Fruit fly (Drosophila melanogaster) whole organism, embryonic: ENCODE results near the gene CG34258.

Experiments used
- Asciz ChIP-seq: fragments of 200-800 bp; sonication (Bioruptor generic); optimal IDR thresholded peaks from 2 replicates; lab custom pipeline; 2017; ENCODE audit warnings: missing biosample characterization, mild to moderate bottlenecking, missing genetic modification characterization, missing genetic modification reagents
- B-H2 ChIP-seq: fragments of 200-800 bp; sonication (Bioruptor generic); optimal IDR thresholded peaks from 2 replicates; lab custom pipeline; 2018; ENCODE audit warnings: missing biosample characterization, mild to moderate bottlenecking, missing genetic modification characterization
- C15 ChIP-seq: fragments of 200-800 bp; sonication (Bioruptor generic); IDR thresholded peaks from 3 replicates; pipeline ENCODE4 v1.3.6; 2022; ENCODE audit warnings: missing biosample characterization, missing genetic modification characterization
- CG10565 ChIP-seq: fragments of 200-800 bp; sonication (Bioruptor generic); optimal IDR thresholded peaks from 3 replicates; lab custom pipeline; 2016; ENCODE audit warnings: missing biosample characterization, mild to moderate bottlenecking, missing genetic modification characterization
- CG10979 ChIP-seq: fragments of 200-800 bp; sonication (Bioruptor generic); optimal IDR thresholded peaks from 2 replicates; lab custom pipeline; 2018; ENCODE audit warnings: missing biosample characterization, mild to moderate bottlenecking, missing genetic modification characterization, moderate library complexity
- CG11398 ChIP-seq: fragments of 200-800 bp; sonication (Bioruptor generic); optimal IDR thresholded peaks from 2 replicates; lab custom pipeline; 2016; ENCODE audit warnings: missing biosample characterization, missing genetic modification characterization
- CG11504 ChIP-seq: fragments of 200-800 bp; sonication (Bioruptor generic); optimal IDR thresholded peaks from 3 replicates; lab custom pipeline; 2019; ENCODE audit warnings: missing biosample characterization, mild to moderate bottlenecking, missing genetic modification characterization, moderate library complexity
- CG13296 ChIP-seq: fragments of 200-800 bp; sonication (Bioruptor generic); optimal IDR thresholded peaks from 3 replicates; lab custom pipeline; 2018; ENCODE audit warnings: missing biosample characterization, mild to moderate bottlenecking, missing genetic modification characterization
- CG13624 ChIP-seq: fragments of 200-800 bp; sonication (Bioruptor generic); optimal IDR thresholded peaks from 2 replicates; lab custom pipeline; 2016; ENCODE audit warnings: missing biosample characterization, missing genetic modification characterization
- CG2199 ChIP-seq: fragments of 200-800 bp; sonication (Bioruptor generic); IDR thresholded peaks from 3 replicates; pipeline ENCODE4 v1.3.6; 2022; ENCODE audit warnings: missing biosample characterization, missing genetic modification characterization
- CG3065 ChIP-seq: fragments of 200-800 bp; sonication (Bioruptor generic); optimal IDR thresholded peaks from 2 replicates; lab custom pipeline; 2016; ENCODE audit warnings: missing biosample characterization, missing genetic modification characterization
- CG4820 ChIP-seq: fragments of 200-800 bp; sonication (Bioruptor generic); optimal IDR thresholded peaks from 3 replicates; lab custom pipeline; 2016; ENCODE audit warnings: missing biosample characterization, missing genetic modification characterization
- CG8478 ChIP-seq: fragments of >200 bp; optimal IDR thresholded peaks from 2 replicates; lab custom pipeline; 2018
- CG8765 ChIP-seq: fragments of 200-800 bp; sonication (Bioruptor generic); IDR thresholded peaks from 2 replicates; pipeline ENCODE4 v1.3.6; 2022; ENCODE audit warnings: missing biosample characterization, missing genetic modification characterization
- Chrac-16 ChIP-seq: fragments of 200-800 bp; sonication (Bioruptor generic); optimal IDR thresholded peaks from 3 replicates; lab custom pipeline; 2016; ENCODE audit warnings: missing biosample characterization, missing genetic modification characterization
- Dref ChIP-seq: fragments of 200-800 bp; sonication (Bioruptor generic); IDR thresholded peaks from 2 replicates; pipeline ENCODE4 v1.3.6; 2022; ENCODE audit warnings: missing biosample characterization, missing genetic modification characterization
- Fer3 ChIP-seq: fragments of 200-800 bp; sonication (Bioruptor generic); optimal IDR thresholded peaks from 2 replicates; lab custom pipeline; 2018; ENCODE audit warnings: missing biosample characterization, mild to moderate bottlenecking, missing genetic modification characterization, moderate library complexity
- Hey ChIP-seq: fragments of 200-800 bp; sonication (Bioruptor generic); optimal IDR thresholded peaks from 3 replicates; lab custom pipeline; 2018; ENCODE audit warnings: missing biosample characterization, mild to moderate bottlenecking, missing genetic modification characterization
- Lim3 ChIP-seq: fragments of 200-800 bp; sonication (Bioruptor generic); IDR thresholded peaks from 2 replicates; pipeline ENCODE4 v1.3.6; 2022; ENCODE audit warnings: missing biosample characterization, missing genetic modification characterization
- Mad ChIP-seq: fragments of 200-800 bp; sonication (Bioruptor generic); optimal IDR thresholded peaks from 2 replicates; lab custom pipeline; 2016; ENCODE audit warnings: missing biosample characterization, missing genetic modification characterization
- Meics ChIP-seq: fragments of 200-800 bp; sonication (Bioruptor generic); optimal IDR thresholded peaks from 2 replicates; lab custom pipeline; 2017; ENCODE audit warnings: missing biosample characterization, mild to moderate bottlenecking, missing genetic modification characterization
- NfI ChIP-seq: fragments of 200-800 bp; sonication (Bioruptor generic); optimal IDR thresholded peaks from 3 replicates; lab custom pipeline; 2018; ENCODE audit warnings: missing biosample characterization, mild to moderate bottlenecking, missing genetic modification characterization, moderate library complexity
- Trl ChIP-seq, 3 experiments: fragments of >200 bp in 2 of 3; fragments of 200-800 bp in 1 of 3; sonication (Bioruptor generic) in 1 of 3; optimal IDR thresholded peaks; 2 replicates in 1 of 3; 3 replicates in 2 of 3; lab custom pipeline; 2016 to 2017; ENCODE audit warnings: missing biosample characterization in 1 of 3, missing genetic modification characterization in 1 of 3
- Vsx1 ChIP-seq: fragments of 200-800 bp; sonication (Bioruptor generic); optimal IDR thresholded peaks from 2 replicates; lab custom pipeline; 2017; ENCODE audit warnings: missing biosample characterization, mild to moderate bottlenecking, missing genetic modification characterization, missing genetic modification reagents
- ash1 ChIP-seq: fragments of 200-800 bp; sonication (Bioruptor generic); optimal IDR thresholded peaks from 2 replicates; lab custom pipeline; 2018; ENCODE audit warnings: missing biosample characterization, mild to moderate bottlenecking, missing genetic modification characterization
- caup ChIP-seq: fragments of 200-800 bp; sonication (Bioruptor generic); optimal IDR thresholded peaks from 3 replicates; lab custom pipeline; 2017; ENCODE audit warnings: missing biosample characterization, mild to moderate bottlenecking, missing genetic modification characterization, moderate library complexity; ENCODE audit not compliant: severe bottlenecking
- corto ChIP-seq: fragments of 200-800 bp; sonication (Bioruptor generic); optimal IDR thresholded peaks from 2 replicates; lab custom pipeline; 2016; ENCODE audit warnings: missing biosample characterization, mild to moderate bottlenecking, missing genetic modification characterization, moderate library complexity
- croc ChIP-seq: fragments of 200-800 bp; sonication (Bioruptor generic); conservative IDR thresholded peaks from 3 replicates; pipeline ENCODE4 v1.3.6; 2022; ENCODE audit warnings: missing biosample characterization, missing genetic modification characterization
- disco-r ChIP-seq: fragments of 200-800 bp; sonication (Bioruptor generic); optimal IDR thresholded peaks from 2 replicates; lab custom pipeline; 2016; ENCODE audit warnings: missing biosample characterization, missing genetic modification characterization
- dmrt99B ChIP-seq: fragments of 200-800 bp; sonication (Bioruptor generic); optimal IDR thresholded peaks from 2 replicates; lab custom pipeline; 2018; ENCODE audit warnings: missing biosample characterization, mild to moderate bottlenecking, missing genetic modification characterization, moderate library complexity
- ems ChIP-seq: fragments of 200-800 bp; sonication (Bioruptor generic); optimal IDR thresholded peaks from 3 replicates; lab custom pipeline; 2016; ENCODE audit warnings: missing biosample characterization, missing genetic modification characterization
- fd102C ChIP-seq: fragments of 200-800 bp; sonication (Bioruptor generic); optimal IDR thresholded peaks from 2 replicates; lab custom pipeline; 2018; ENCODE audit warnings: missing biosample characterization, mild to moderate bottlenecking, missing genetic modification characterization, moderate library complexity
- fd64A ChIP-seq: fragments of 200-800 bp; sonication (Bioruptor generic); optimal IDR thresholded peaks from 3 replicates; lab custom pipeline; 2018; ENCODE audit warnings: missing biosample characterization, mild to moderate bottlenecking, missing genetic modification characterization
- ftz-f1 ChIP-seq: fragments of 200-800 bp; sonication (Bioruptor generic); optimal IDR thresholded peaks from 2 replicates; lab custom pipeline; 2016; ENCODE audit warnings: missing biosample characterization, missing genetic modification characterization
- gro ChIP-seq: fragments of 200-800 bp; sonication (Bioruptor generic); optimal IDR thresholded peaks from 2 replicates; lab custom pipeline; 2016; ENCODE audit warnings: missing biosample characterization, missing genetic modification characterization
- ind ChIP-seq: fragments of 200-800 bp; sonication (Bioruptor generic); optimal IDR thresholded peaks from 3 replicates; lab custom pipeline; 2016; ENCODE audit warnings: missing biosample characterization, missing genetic modification characterization
- jumu ChIP-seq: fragments of 200-800 bp; sonication (Bioruptor generic); optimal IDR thresholded peaks from 3 replicates; lab custom pipeline; 2016; ENCODE audit warnings: missing biosample characterization, missing genetic modification characterization
- lilli ChIP-seq: fragments of 200-800 bp; sonication (Bioruptor generic); optimal IDR thresholded peaks from 3 replicates; lab custom pipeline; 2016; ENCODE audit warnings: missing biosample characterization, missing genetic modification characterization
- lov ChIP-seq, 2 experiments: fragments of 200-800 bp in 1 of 2; fragments of >200 bp in 1 of 2; sonication (Bioruptor generic) in 1 of 2; IDR thresholded peaks in 1 of 2; optimal IDR thresholded peaks in 1 of 2; 2 replicates in 1 of 2; 3 replicates in 1 of 2; pipeline versions ENCODE4 v1.3.6 to Lab custom; 2017 to 2022; ENCODE audit warnings: missing biosample characterization in 1 of 2, missing genetic modification characterization in 1 of 2
- pfk ChIP-seq: fragments of 200-800 bp; sonication (Bioruptor generic); optimal IDR thresholded peaks from 2 replicates; lab custom pipeline; 2018; ENCODE audit warnings: missing biosample characterization, mild to moderate bottlenecking, missing genetic modification characterization, moderate library complexity
- pzg ChIP-seq: fragments of 200-800 bp; sonication (Bioruptor generic); optimal IDR thresholded peaks from 3 replicates; lab custom pipeline; 2018; ENCODE audit warnings: missing biosample characterization, mild to moderate bottlenecking, missing genetic modification characterization, moderate library complexity
- row ChIP-seq: fragments of 200-800 bp; sonication (Bioruptor generic); IDR thresholded peaks from 3 replicates; pipeline ENCODE4 v1.3.6; 2022; ENCODE audit warnings: missing biosample characterization, missing genetic modification characterization
- sc ChIP-seq, 3 experiments: fragments of >200 bp in 2 of 3; fragments of 200-800 bp in 1 of 3; sonication (Bioruptor generic) in 1 of 3; optimal IDR thresholded peaks; 2 replicates in 2 of 3; 3 replicates in 1 of 3; lab custom pipeline; 2017; ENCODE audit warnings: mild to moderate bottlenecking in 1 of 3, missing biosample characterization in 1 of 3, missing genetic modification characterization in 1 of 3, missing genetic modification reagents in 1 of 3
- ssp ChIP-seq: fragments of 200-800 bp; sonication (Bioruptor generic); IDR thresholded peaks from 2 replicates; pipeline ENCODE4 v1.3.6; 2022; ENCODE audit warnings: missing biosample characterization, missing genetic modification characterization
- toy ChIP-seq: fragments of 200-800 bp; sonication (Bioruptor generic); IDR thresholded peaks from 2 replicates; pipeline ENCODE4 v1.3.6; 2022; ENCODE audit warnings: missing biosample characterization, missing genetic modification characterization
- trh ChIP-seq: fragments of 200-800 bp; sonication (Bioruptor generic); optimal IDR thresholded peaks from 2 replicates; lab custom pipeline; 2016; ENCODE audit warnings: missing biosample characterization, missing genetic modification characterization
- tx ChIP-seq: fragments of 200-800 bp; sonication (Bioruptor generic); optimal IDR thresholded peaks from 2 replicates; lab custom pipeline; 2016; ENCODE audit warnings: missing biosample characterization, missing genetic modification characterization
- unpg ChIP-seq: fragments of 200-800 bp; sonication (Bioruptor generic); optimal IDR thresholded peaks from 3 replicates; lab custom pipeline; 2018; ENCODE audit warnings: missing biosample characterization, mild to moderate bottlenecking, missing genetic modification characterization, moderate library complexity
- vvl ChIP-seq: fragments of 200-800 bp; sonication (Bioruptor generic); IDR thresholded peaks from 2 replicates; pipeline ENCODE4 v1.3.6; 2022; ENCODE audit warnings: missing biosample characterization, missing genetic modification characterization

Gene CG34258

dm6 chr3L:19928435-19929011 is 23.2 kb downstream of the CG34258 start, which contains the start of the genes CG8004 and RhoGDI (continued):
- TF ChIP-seq NfI (GFP tag; lab: Kevin White, UChicago) (peak; percentile 54), Hey (no peak), CG13296 (GFP tag; lab: Kevin White, UChicago) (peak; percentile 2), CG11504 (tag; lab: Kevin White, UChicago) (peak; percentile 67), Asciz (GFP tag; lab: Kevin White, UChicago) (no peak), CG8765 (GFP tag; lab: Robert Waterston, UW) (no peak), CG4820 (GFP tag; lab: Kevin White, UChicago) (peak; percentile 53), Chrac-16 (GFP tag; lab: Kevin White, UChicago) (peak; percentile 66), ftz-f1 (GFP tag; lab: Kevin White, UChicago) (peak; percentile 14), pfk (no peak), Vsx1 (GFP tag; lab: Kevin White, UChicago) (no peak), jumu (GFP tag; lab: Kevin White, UChicago) (peak; percentile 66), lov (optimal IDR thresholded peaks at IDR 0.05; lab: Kevin White, UChicago) (no peak), lov (GFP tag; IDR thresholded peaks at IDR 0.05; lab: Robert Waterston, UW) (0 out of 3 replicates have a peak, but pooled peaks have one; percentile 17), Dref (GFP tag; lab: Robert Waterston, UW) (no peak), caup (GFP tag; lab: Kevin White, UChicago) (peak; percentile 29), corto (GFP tag; lab: Kevin White, UChicago) (no peak), CG11398 (GFP tag; lab: Kevin White, UChicago) (peak; percentile 44), Meics (GFP tag; lab: Kevin White, UChicago) (peak; percentile 49), lilli (GFP tag; lab: Kevin White, UChicago) (peak; percentile 86), ind (GFP tag; lab: Kevin White, UChicago) (peak; percentile 69), Mad (GFP tag; lab: Kevin White, UChicago) (peak; percentile 73), CG13624 (GFP tag; lab: Kevin White, UChicago) (peak; percentile 71), Lim3 (no peak), CG3065 (GFP tag; lab: Kevin White, UChicago) (no peak), fd64A (GFP tag; lab: Kevin White, UChicago) (no peak), Trl (optimal IDR thresholded peaks at IDR 0.05; lab: Kevin White, UChicago) (no peak), Trl (GFP tag; optimal IDR thresholded peaks at IDR 0.05; lab: Kevin White, UChicago) (peak; percentile 77), croc (GFP tag; lab: Robert Waterston, UW) (peak; percentile 29; the same call in 1 of the 3 replicates), gro (GFP tag; lab: Kevin White, UChicago) (peak; percentile 62), pzg (GFP tag; lab: Kevin White, UChicago) (peak; percentile 84), dmrt99B (tag; lab: Kevin White, UChicago) (peak; percentile 37), CG10565 (GFP tag; lab: Kevin White, UChicago) (no peak), B-H2 (GFP tag; lab: Kevin White, UChicago) (peak; percentile 73), CG8478 (no peak), C15 (0 out of 3 replicates have a peak, but pooled peaks have one; percentile 19), trh (GFP tag; lab: Kevin White, UChicago) (peak; percentile 35), ems (GFP tag; lab: Kevin White, UChicago) (peak; percentile 75), fd102C (GFP tag; lab: Kevin White, UChicago) (no peak), ssp (GFP tag; lab: Robert Waterston, UW) (peak; percentile 88), disco-r (GFP tag; lab: Kevin White, UChicago) (peak; percentile 35), CG10979 (tag; lab: Kevin White, UChicago) (peak; percentile 40), sc (optimal IDR thresholded peaks at IDR 0.05; lab: Kevin White, UChicago) (no peak), sc (GFP tag; optimal IDR thresholded peaks at IDR 0.05; lab: Kevin White, UChicago) (no peak), toy (GFP tag; lab: Robert Waterston, UW) (no peak), row (GFP tag; lab: Robert Waterston, UW) (peak; percentile 81), ash1 (GFP tag; lab: Kevin White, UChicago) (no peak), vvl (GFP tag; lab: Robert Waterston, UW) (peak; percentile 76), unpg (GFP tag; lab: Kevin White, UChicago) (peak; percentile 68), tx (peak; percentile 60), Fer3 (tag; lab: Kevin White, UChicago) (peak; percentile 65), CG2199 (GFP tag; lab: Robert Waterston, UW) (no peak)
